Fruit fly (Drosophila melanogaster) whole organism, embryonic: ENCODE results near the gene Drs.

Source experiments
- Ada2b ChIP-seq: fragments of 200-800 bp; sonication (Bioruptor generic); IDR thresholded peaks from 2 replicates; pipeline ENCODE4 v1.3.6; 2022; ENCODE audit warnings: missing biosample characterization, missing genetic modification characterization
- Antp ChIP-seq: fragments of 200-800 bp; sonication (Bioruptor generic); optimal IDR thresholded peaks from 3 replicates; lab custom pipeline; 2016; ENCODE audit warnings: missing biosample characterization, missing genetic modification characterization
- Blimp-1 ChIP-seq: fragments of 200-800 bp; sonication (Bioruptor generic); optimal IDR thresholded peaks from 3 replicates; lab custom pipeline; 2018; ENCODE audit warnings: missing biosample characterization, missing genetic modification characterization, mild to moderate bottlenecking, moderate library complexity, missing genetic modification reagents
- CG10462 ChIP-seq: fragments of 200-800 bp; sonication (Bioruptor generic); optimal IDR thresholded peaks from 2 replicates; lab custom pipeline; 2016; ENCODE audit warnings: missing biosample characterization, missing genetic modification characterization
- CG12104 ChIP-seq: fragments of 200-800 bp; sonication (Bioruptor generic); optimal IDR thresholded peaks from 3 replicates; lab custom pipeline; 2016; ENCODE audit warnings: missing biosample characterization, missing genetic modification characterization
- CG13424 ChIP-seq: fragments of 200-800 bp; sonication (Bioruptor generic); optimal IDR thresholded peaks from 2 replicates; lab custom pipeline; 2019; ENCODE audit warnings: missing biosample characterization, mild to moderate bottlenecking, missing genetic modification characterization, moderate library complexity
- CG15479 ChIP-seq: fragments of 200-800 bp; sonication (Bioruptor generic); optimal IDR thresholded peaks from 3 replicates; lab custom pipeline; 2019; ENCODE audit warnings: missing biosample characterization, mild to moderate bottlenecking, missing genetic modification characterization, moderate library complexity
- CG15601 ChIP-seq: fragments of 200-800 bp; sonication (Bioruptor generic); optimal IDR thresholded peaks from 3 replicates; lab custom pipeline; 2019; ENCODE audit warnings: missing biosample characterization, mild to moderate bottlenecking, missing genetic modification characterization, moderate library complexity
- CG17359 ChIP-seq: fragments of 200-800 bp; sonication (Bioruptor generic); optimal IDR thresholded peaks from 3 replicates; lab custom pipeline; 2018; ENCODE audit warnings: missing biosample characterization, mild to moderate bottlenecking, missing genetic modification characterization, moderate library complexity
- CG17829 ChIP-seq: fragments of 200-800 bp; optimal IDR thresholded peaks from 2 replicates; lab custom pipeline; 2019; ENCODE audit warnings: missing biosample characterization, mild to moderate bottlenecking, missing genetic modification characterization, moderate library complexity
- CG18262 ChIP-seq: fragments of 200-800 bp; optimal IDR thresholded peaks from 3 replicates; lab custom pipeline; 2019; ENCODE audit warnings: missing biosample characterization, mild to moderate bottlenecking, missing genetic modification characterization, moderate library complexity
- CG18619 ChIP-seq: fragments of 200-800 bp; sonication (Bioruptor generic); optimal IDR thresholded peaks from 3 replicates; lab custom pipeline; 2017; ENCODE audit warnings: missing biosample characterization, mild to moderate bottlenecking, missing genetic modification characterization
- CG2120 ChIP-seq: fragments of 200-800 bp; sonication (Bioruptor generic); optimal IDR thresholded peaks from 3 replicates; lab custom pipeline; 2016; ENCODE audit warnings: missing biosample characterization, missing genetic modification characterization
- CG2199 ChIP-seq: fragments of 200-800 bp; sonication (Bioruptor generic); IDR thresholded peaks from 3 replicates; pipeline ENCODE4 v1.3.6; 2022; ENCODE audit warnings: missing biosample characterization, missing genetic modification characterization
- CG32532 ChIP-seq: fragments of 200-800 bp; sonication (Bioruptor generic); IDR thresholded peaks from 2 replicates; pipeline ENCODE4 v1.3.6; 2022; ENCODE audit warnings: missing biosample characterization, missing genetic modification characterization
- CG32772 ChIP-seq: fragments of 200-800 bp; sonication (Bioruptor generic); IDR thresholded peaks from 2 replicates; pipeline ENCODE4 v1.3.6; 2022; ENCODE audit warnings: missing biosample characterization, missing genetic modification characterization
- CG4820 ChIP-seq: fragments of 200-800 bp; sonication (Bioruptor generic); optimal IDR thresholded peaks from 3 replicates; lab custom pipeline; 2016; ENCODE audit warnings: missing biosample characterization, missing genetic modification characterization
- CG6791 ChIP-seq: fragments of 200-800 bp; sonication (Bioruptor generic); IDR thresholded peaks from 3 replicates; pipeline ENCODE4 v1.3.6; 2022; ENCODE audit warnings: missing biosample characterization, missing genetic modification characterization; ENCODE audit not compliant: partially characterized antibody
- CG8924 ChIP-seq: fragments of 200-800 bp; optimal IDR thresholded peaks from 3 replicates; lab custom pipeline; 2019; ENCODE audit warnings: missing biosample characterization, mild to moderate bottlenecking, missing genetic modification characterization, moderate library complexity
- CG9727 ChIP-seq: fragments of 200-800 bp; sonication (Bioruptor generic); optimal IDR thresholded peaks from 3 replicates; lab custom pipeline; 2017; ENCODE audit warnings: missing biosample characterization, mild to moderate bottlenecking, missing genetic modification characterization
- Chrac-16 ChIP-seq: fragments of 200-800 bp; sonication (Bioruptor generic); optimal IDR thresholded peaks from 3 replicates; lab custom pipeline; 2016; ENCODE audit warnings: missing biosample characterization, missing genetic modification characterization
- D ChIP-seq, 2 experiments: fragments of 200-800 bp in 1 of 2; fragments of >200 bp in 1 of 2; sonication (Bioruptor generic) in 1 of 2; optimal IDR thresholded peaks; 2 replicates in 1 of 2; 3 replicates in 1 of 2; lab custom pipeline; 2017; ENCODE audit warnings: mild to moderate bottlenecking in 1 of 2, missing biosample characterization in 1 of 2, missing genetic modification characterization in 1 of 2, missing genetic modification reagents in 1 of 2
- Elba2 ChIP-seq: fragments of 200-800 bp; sonication (Bioruptor generic); optimal IDR thresholded peaks from 3 replicates; lab custom pipeline; 2016; ENCODE audit warnings: missing biosample characterization, missing genetic modification characterization
- H2.0 ChIP-seq: fragments of 200-800 bp; sonication (Bioruptor generic); IDR thresholded peaks from 2 replicates; pipeline ENCODE4 v1.3.6; 2022; ENCODE audit warnings: missing biosample characterization, missing genetic modification characterization
- Hsf ChIP-seq: fragments of 200-800 bp; sonication (Bioruptor generic); optimal IDR thresholded peaks from 3 replicates; lab custom pipeline; 2016; ENCODE audit warnings: missing biosample characterization, missing genetic modification characterization
- Lim3 ChIP-seq: fragments of 200-800 bp; sonication (Bioruptor generic); IDR thresholded peaks from 2 replicates; pipeline ENCODE4 v1.3.6; 2022; ENCODE audit warnings: missing biosample characterization, missing genetic modification characterization
- Med ChIP-seq: fragments of 200-800 bp; sonication (Bioruptor generic); peaks from one replicate; lab custom pipeline; 2016; ENCODE audit warnings: missing biosample characterization, missing genetic modification characterization, mild to moderate bottlenecking, inconsistent platforms, moderate library complexity
- Ptx1 ChIP-seq: fragments of 200-800 bp; sonication (Bioruptor generic); IDR thresholded peaks from 2 replicates; pipeline ENCODE4 v1.3.6; 2022; ENCODE audit warnings: missing biosample characterization, missing genetic modification characterization
- Six4 ChIP-seq: fragments of 200-800 bp; sonication (Bioruptor generic); optimal IDR thresholded peaks from 2 replicates; lab custom pipeline; 2016; ENCODE audit warnings: missing biosample characterization, missing genetic modification characterization
- Sox100B ChIP-seq: fragments of 200-800 bp; sonication (Bioruptor generic); optimal IDR thresholded peaks from 3 replicates; lab custom pipeline; 2018; ENCODE audit warnings: missing biosample characterization, mild to moderate bottlenecking, missing genetic modification characterization
- Xrp1 ChIP-seq: fragments of 200-800 bp; sonication (Bioruptor generic); IDR thresholded peaks from 2 replicates; pipeline ENCODE4 v1.3.6; 2022; ENCODE audit warnings: missing biosample characterization, missing genetic modification characterization
- amos ChIP-seq: fragments of 200-800 bp; sonication (Bioruptor generic); IDR thresholded peaks from 2 replicates; pipeline ENCODE4 v1.3.6; 2022; ENCODE audit warnings: missing biosample characterization, missing genetic modification characterization; ENCODE audit not compliant: partially characterized antibody
- ap ChIP-seq: fragments of 200-800 bp; sonication (Bioruptor generic); IDR thresholded peaks from 2 replicates; pipeline ENCODE4 v1.3.6; 2022; ENCODE audit warnings: missing biosample characterization, missing genetic modification characterization
- ato ChIP-seq: fragments of 200-800 bp; sonication (Bioruptor generic); IDR thresholded peaks from 2 replicates; pipeline ENCODE4 v1.3.6; 2022; ENCODE audit warnings: missing biosample characterization, missing genetic modification characterization; ENCODE audit not compliant: partially characterized antibody
- az2 ChIP-seq: fragments of 200-800 bp; sonication (Bioruptor generic); optimal IDR thresholded peaks from 3 replicates; lab custom pipeline; 2016; ENCODE audit warnings: missing biosample characterization, missing genetic modification characterization
- chinmo ChIP-seq: fragments of 200-800 bp; sonication (Bioruptor generic); IDR thresholded peaks from 4 replicates; pipeline ENCODE4 v1.3.6; 2022; ENCODE audit warnings: missing biosample characterization, missing genetic modification characterization; ENCODE audit not compliant: partially characterized antibody
- cwo ChIP-seq: fragments of 200-800 bp; sonication (Bioruptor generic); optimal IDR thresholded peaks from 3 replicates; lab custom pipeline; 2017; ENCODE audit warnings: missing biosample characterization, missing genetic modification characterization, mild to moderate bottlenecking, moderate library complexity, missing genetic modification reagents
- dpn ChIP-seq, 2 experiments: fragments of 200-800 bp; sonication (Bioruptor generic); optimal IDR thresholded peaks; 3 replicates each; lab custom pipeline; 2016; ENCODE audit warnings: missing biosample characterization in 2 of 2, missing genetic modification characterization in 2 of 2
- hth ChIP-seq: fragments of >200 bp; optimal IDR thresholded peaks from 2 replicates; lab custom pipeline; 2017; ENCODE audit warnings: inconsistent platforms
- insv ChIP-seq, 2 experiments: fragments of 200-800 bp; sonication (Bioruptor generic); optimal IDR thresholded peaks; 3 replicates each; lab custom pipeline; 2016 to 2018; ENCODE audit warnings: missing biosample characterization in 2 of 2, missing genetic modification characterization in 2 of 2
- lmd ChIP-seq: fragments of 200-800 bp; sonication (Bioruptor generic); IDR thresholded peaks from 2 replicates; pipeline ENCODE4 v1.3.6; 2022; ENCODE audit warnings: missing biosample characterization, missing genetic modification characterization
- nmo ChIP-seq: fragments of 200-800 bp; sonication (Bioruptor generic); optimal IDR thresholded peaks from 2 replicates; lab custom pipeline; 2018; ENCODE audit warnings: missing biosample characterization, mild to moderate bottlenecking, missing genetic modification characterization, moderate library complexity
- phol ChIP-seq: fragments of 200-800 bp; sonication (Bioruptor generic); optimal IDR thresholded peaks from 3 replicates; lab custom pipeline; 2018; ENCODE audit warnings: missing biosample characterization, mild to moderate bottlenecking, missing genetic modification characterization, moderate library complexity
- prd ChIP-seq, 3 experiments: fragments of >200 bp in 2 of 3; fragments of 200-800 bp in 1 of 3; sonication (Bioruptor generic) in 1 of 3; optimal IDR thresholded peaks in 2 of 3; IDR thresholded peaks in 1 of 3; 2 replicates in 2 of 3; 3 replicates in 1 of 3; pipeline versions ENCODE4 v1.3.6 to Lab custom; 2017 to 2022; ENCODE audit warnings: missing biosample characterization in 1 of 3, missing genetic modification characterization in 1 of 3
- trem ChIP-seq: fragments of 200-800 bp; optimal IDR thresholded peaks from 3 replicates; lab custom pipeline; 2019; ENCODE audit warnings: missing biosample characterization, mild to moderate bottlenecking, missing genetic modification characterization, moderate library complexity
- vvl ChIP-seq: fragments of 200-800 bp; sonication (Bioruptor generic); IDR thresholded peaks from 2 replicates; pipeline ENCODE4 v1.3.6; 2022; ENCODE audit warnings: missing biosample characterization, missing genetic modification characterization
- zfh1 ChIP-seq: fragments of 200-800 bp; sonication (Bioruptor generic); IDR thresholded peaks from 3 replicates; pipeline ENCODE4 v1.3.6; 2022; ENCODE audit warnings: missing biosample characterization, missing genetic modification characterization

The Drs gene

DNA sequence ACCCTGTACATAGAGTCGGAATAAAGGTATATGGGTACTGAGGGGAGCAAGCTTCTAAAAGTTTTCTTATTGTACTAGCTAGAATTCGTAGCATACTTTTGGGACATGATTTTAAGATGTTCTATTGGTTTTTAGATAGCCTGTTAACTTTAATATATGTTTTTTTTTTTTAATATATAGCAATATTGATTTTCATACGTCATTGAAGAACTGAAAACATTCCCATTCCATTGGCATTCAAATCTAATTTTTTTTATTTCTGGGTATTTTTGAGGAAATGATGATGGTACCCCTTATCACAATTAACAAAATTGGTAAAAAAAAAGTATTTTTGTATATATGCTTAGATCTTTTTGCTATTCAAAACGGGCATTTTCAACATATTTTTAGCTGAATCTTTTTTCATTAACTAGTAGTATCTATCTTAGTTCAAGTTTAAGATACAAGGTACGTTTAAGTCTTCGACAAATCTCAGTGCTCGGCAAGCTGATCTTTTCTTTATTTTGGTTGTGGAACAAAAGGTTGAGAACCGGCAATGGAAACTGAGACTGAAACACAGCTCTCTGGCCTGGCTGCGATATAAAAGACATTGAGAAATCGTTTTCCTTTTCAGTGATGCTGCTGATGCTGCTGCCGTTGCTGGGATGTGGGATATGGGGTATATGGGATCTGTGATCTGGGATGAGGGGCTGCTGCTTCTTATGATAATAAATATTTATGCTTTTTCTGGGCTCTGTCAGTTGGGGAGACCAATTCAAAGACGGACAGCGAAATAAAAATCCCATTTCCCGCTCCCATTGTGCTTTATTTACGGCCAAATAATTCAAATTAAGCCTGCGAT lies 15.5 kb downstream of the Drs start (continued):
- TF ChIP-seq dpn (GFP tag; optimal IDR thresholded peaks at IDR 0.05; lab: Kevin White, UChicago) = peak in 1 of 2 experiments; percentile 15
- TF ChIP-seq CG18619 (GFP tag; lab: Kevin White, UChicago) = peak; percentile 51
- peak; percentile 48 for TF ChIP-seq az2 (GFP tag; lab: Kevin White, UChicago)
- no peak for TF ChIP-seq Antp
- peak; percentile 41 for TF ChIP-seq CG10462 (GFP tag; lab: Kevin White, UChicago)
- peak; percentile 68 for TF ChIP-seq phol (tag; lab: Kevin White, UChicago)
- peak; percentile 38 for TF ChIP-seq CG2120 (GFP tag; lab: Kevin White, UChicago)
- TF ChIP-seq ap (GFP tag; lab: Robert Waterston, UW) = no peak
- TF ChIP-seq prd (optimal IDR thresholded peaks at IDR 0.05; lab: Kevin White, UChicago) = no peak
- TF ChIP-seq prd (GFP tag; IDR thresholded peaks at IDR 0.05; lab: Robert Waterston, UW) = peak; percentile 48; the same call in 2 of the 3 replicates
- TF ChIP-seq hth (lab: Kevin White, UChicago) = no peak
- TF ChIP-seq Med (GFP tag; lab: Kevin White, UChicago) = peak; percentile 43
- no peak for TF ChIP-seq cwo (GFP tag; lab: Kevin White, UChicago)
- TF ChIP-seq Blimp-1 (GFP tag; lab: Kevin White, UChicago) = peak; percentile 21
- 0 out of 2 replicates have a peak, but pooled peaks have one; percentile 12 for TF ChIP-seq H2.0 (GFP tag; lab: Robert Waterston, UW)
- peak; percentile 46 for TF ChIP-seq CG17359 (tag; lab: Kevin White, UChicago)
- TF ChIP-seq D (optimal IDR thresholded peaks at IDR 0.05; lab: Kevin White, UChicago) = no peak
- peak; percentile 51 for TF ChIP-seq D (GFP tag; optimal IDR thresholded peaks at IDR 0.05; lab: Kevin White, UChicago)
- TF ChIP-seq insv (GFP tag; optimal IDR thresholded peaks at IDR 0.05; lab: Kevin White, UChicago) = no peak
- 0 out of 3 replicates have a peak, but pooled peaks have one; percentile 18 for TF ChIP-seq CG6791 (GFP tag; lab: Robert Waterston, UW)
- peak; percentile 39; the same call in 1 of the 2 replicates for TF ChIP-seq Xrp1 (GFP tag; lab: Robert Waterston, UW)
- TF ChIP-seq CG17829 (tag; lab: Kevin White, UChicago) = peak; percentile 21
- peak; percentile 70; the same call in 1 of the 4 replicates for TF ChIP-seq chinmo
- peak; percentile 59; the same call in 2 of the 3 replicates for TF ChIP-seq zfh1
- TF ChIP-seq trem (tag; lab: Kevin White, UChicago) = peak; percentile 6
- TF ChIP-seq lmd = peak; percentile 31; the same call in 1 of the 2 replicates
- TF ChIP-seq CG32772 (GFP tag; lab: Robert Waterston, UW) = 0 out of 2 replicates have a peak, but pooled peaks have one; percentile 39
- peak; percentile 49 for TF ChIP-seq CG12104 (GFP tag; lab: Kevin White, UChicago)
- TF ChIP-seq nmo (GFP tag; lab: Kevin White, UChicago) = peak; percentile 72
- peak; percentile 46 for TF ChIP-seq Ptx1 (GFP tag; lab: Robert Waterston, UW)
- no peak for TF ChIP-seq Ada2b (GFP tag; lab: Robert Waterston, UW)
- TF ChIP-seq Sox100B (GFP tag; lab: Kevin White, UChicago) = peak; percentile 63
- TF ChIP-seq Hsf = peak; percentile 24
- TF ChIP-seq CG13424 (tag; lab: Kevin White, UChicago) = peak; percentile 44
- TF ChIP-seq CG4820 (GFP tag; lab: Kevin White, UChicago) = peak; percentile 42
- no peak for TF ChIP-seq CG15479 (GFP tag; lab: Kevin White, UChicago)
- TF ChIP-seq Elba2 = no peak
- peak; percentile 58; the same call in 1 of the 2 replicates for TF ChIP-seq vvl (GFP tag; lab: Robert Waterston, UW)
- peak; percentile 53 for TF ChIP-seq CG32532 (GFP tag; lab: Robert Waterston, UW)
- TF ChIP-seq Lim3 (GFP tag; lab: Robert Waterston, UW) = no peak
- no peak for TF ChIP-seq amos (GFP tag; lab: Robert Waterston, UW)
- TF ChIP-seq CG9727 (GFP tag; lab: Kevin White, UChicago) = peak; percentile 70
- TF ChIP-seq Chrac-16 (GFP tag; lab: Kevin White, UChicago) = peak; percentile 52
- 0 out of 3 replicates have a peak, but pooled peaks have one; percentile 38 for TF ChIP-seq CG2199
- TF ChIP-seq ato (GFP tag; lab: Robert Waterston, UW) = no peak
- TF ChIP-seq CG15601 = peak; percentile 38
- peak; percentile 45 for TF ChIP-seq CG8924 (tag; lab: Kevin White, UChicago)
- peak; percentile 49 for TF ChIP-seq Six4 (GFP tag; lab: Kevin White, UChicago)
- peak; percentile 82 for TF ChIP-seq CG18262 (tag; lab: Kevin White, UChicago)
